Worm (Caenorhabditis elegans) whole organism, young adult: ENCODE measurements around the gene uba-1.
A peak's percentile ranks its signal among the peaks of the same experiment; 100 is the strongest.

Source experiments
- F33H1.4 ChIP-seq: fragments of 200-800 bp; sonication (Bioruptor generic); IDR thresholded peaks from 2 replicates; pipeline ENCODE4 v1.3.6; 2022; ENCODE audit warnings: missing genetic modification reagents, missing genetic modification characterization, missing compliant biosample characterization
- chd-7 ChIP-seq: sonication (generic microtip); optimal IDR thresholded peaks from 2 replicates; lab custom pipeline; 2016; ENCODE audit warnings: mild to moderate bottlenecking, missing genetic modification characterization, moderate library complexity, missing compliant biosample characterization
- tbp1 ChIP-seq: fragments of 200-800 bp; sonication (Bioruptor generic); optimal IDR thresholded peaks from 2 replicates; lab custom pipeline; 2018; ENCODE audit warnings: mild to moderate bottlenecking, missing genetic modification characterization, missing compliant biosample characterization

DNA sequence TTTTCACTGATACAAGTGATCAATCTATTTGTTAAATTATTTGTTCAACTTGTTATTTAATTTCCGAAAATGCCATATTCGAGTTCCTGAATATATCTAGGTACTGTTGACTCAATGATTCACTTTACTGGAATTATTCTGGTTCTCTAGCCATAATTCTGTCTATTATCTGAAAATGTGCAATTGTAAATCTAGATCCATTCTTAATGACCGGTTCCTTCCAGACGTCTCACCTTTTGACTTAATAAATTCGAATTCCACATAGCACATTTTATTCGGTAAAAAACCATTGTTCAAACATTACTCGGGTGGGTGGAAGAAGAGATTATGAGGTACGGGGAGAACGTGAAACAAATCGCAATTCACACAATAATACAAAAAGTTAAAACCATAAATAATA is 5.3 kb downstream of the uba-1 start:
- TF ChIP-seq tbp1 (peak; percentile 10), chd-7 (tag; lab: Kevin White, UChicago) (no peak), F33H1.4 (GFP tag; lab: Robert Waterston, UW) (no peak)
